Worm (Caenorhabditis elegans) whole organism, mixed stage, embryonic: ENCODE measurements around the gene F53A9.6.

Experiments
- M03D4.4 ChIP-seq: sonication (generic microtip); optimal IDR thresholded peaks from 2 replicates; lab custom pipeline; 2017; ENCODE audit warnings: mild to moderate bottlenecking, missing genetic modification characterization, missing compliant biosample characterization
- bed-3 ChIP-seq: fragments of 200-800 bp; sonication (Bioruptor generic); optimal IDR thresholded peaks from 3 replicates; lab custom pipeline; 2018; ENCODE audit warnings: mild to moderate bottlenecking, missing genetic modification characterization, moderate library complexity, missing compliant biosample characterization
- blmp-1 ChIP-seq: fragments of 150-350 bp; optimal IDR thresholded peaks from 2 replicates; lab custom pipeline; 2014; ENCODE audit warnings: missing biosample characterization, missing genetic modification characterization
- ceh-39 ChIP-seq: fragments of 150-350 bp; optimal IDR thresholded peaks from 2 replicates; lab custom pipeline; 2014; ENCODE audit warnings: missing biosample characterization, missing genetic modification characterization
- ceh-43 ChIP-seq: fragments of 200-800 bp; sonication (Bioruptor generic); optimal IDR thresholded peaks from 2 replicates; lab custom pipeline; 2018; ENCODE audit warnings: mild to moderate bottlenecking, missing genetic modification characterization, moderate library complexity, missing compliant biosample characterization
- ceh-83 ChIP-seq: fragments of 200-800 bp; sonication (Bioruptor generic); optimal IDR thresholded peaks from 2 replicates; lab custom pipeline; 2018; ENCODE audit warnings: mild to moderate bottlenecking, missing genetic modification characterization, missing compliant biosample characterization
- ces-1 ChIP-seq: fragments of 150-350 bp; optimal IDR thresholded peaks from 2 replicates; lab custom pipeline; 2014; ENCODE audit warnings: missing biosample characterization, missing genetic modification reagents, missing genetic modification characterization
- cnd-1 ChIP-seq: fragments of 200-800 bp; sonication (Bioruptor generic); optimal IDR thresholded peaks from 2 replicates; lab custom pipeline; 2018; ENCODE audit warnings: mild to moderate bottlenecking, missing genetic modification characterization, missing compliant biosample characterization
- drap-1 ChIP-seq: fragments of 200-800 bp; sonication (Bioruptor generic); optimal IDR thresholded peaks from 3 replicates; lab custom pipeline; 2018; ENCODE audit warnings: mild to moderate bottlenecking, missing genetic modification characterization, missing compliant biosample characterization
- elt-1 ChIP-seq: sonication (generic microtip); optimal IDR thresholded peaks from 2 replicates; lab custom pipeline; 2017; ENCODE audit warnings: missing genetic modification characterization, mild to moderate bottlenecking, missing compliant biosample characterization, antibody characterized with exemption, moderate library complexity, borderline replicate concordance; ENCODE audit not compliant: insufficient read depth
- elt-3 ChIP-seq: fragments of 150-350 bp; optimal IDR thresholded peaks from 2 replicates; lab custom pipeline; 2014; ENCODE audit warnings: missing biosample characterization, missing genetic modification characterization
- flh-1 ChIP-seq: fragments of 200-800 bp; sonication (Bioruptor generic); optimal IDR thresholded peaks from 2 replicates; lab custom pipeline; 2018; ENCODE audit warnings: mild to moderate bottlenecking, missing genetic modification characterization, moderate library complexity, missing compliant biosample characterization
- ham-2 ChIP-seq: fragments of 200-800 bp; sonication (Bioruptor generic); optimal IDR thresholded peaks from 2 replicates; lab custom pipeline; 2018; ENCODE audit warnings: mild to moderate bottlenecking, missing genetic modification characterization, missing compliant biosample characterization
- hlh-1 ChIP-seq: fragments of 150-350 bp; optimal IDR thresholded peaks from 2 replicates; lab custom pipeline; 2014; ENCODE audit warnings: missing biosample characterization, missing genetic modification reagents, missing genetic modification characterization
- lin-13 ChIP-seq: fragments of 150-350 bp; optimal IDR thresholded peaks from 2 replicates; lab custom pipeline; 2014; ENCODE audit warnings: missing biosample characterization, missing genetic modification characterization
- lsy-2 ChIP-seq: fragments of 150-350 bp; optimal IDR thresholded peaks from 2 replicates; lab custom pipeline; 2014; ENCODE audit warnings: missing biosample characterization, missing genetic modification characterization
- mab-5 ChIP-seq: fragments of 150-350 bp; optimal IDR thresholded peaks from 2 replicates; lab custom pipeline; 2014; ENCODE audit warnings: missing biosample characterization, missing genetic modification characterization
- mep-1 ChIP-seq: fragments of 150-350 bp; optimal IDR thresholded peaks from 2 replicates; lab custom pipeline; 2017; ENCODE audit warnings: missing biosample characterization, missing genetic modification reagents, missing genetic modification characterization, inconsistent platforms
- mls-2 ChIP-seq: sonication (generic microtip); optimal IDR thresholded peaks from 2 replicates; lab custom pipeline; 2016; ENCODE audit warnings: mild to moderate bottlenecking, missing genetic modification characterization, moderate library complexity, missing compliant biosample characterization
- nhr-12 ChIP-seq: fragments of 150-350 bp; optimal IDR thresholded peaks from 2 replicates; lab custom pipeline; 2014; ENCODE audit warnings: missing biosample characterization, missing genetic modification characterization
- nhr-2 ChIP-seq: fragments of 150-350 bp; optimal IDR thresholded peaks from 2 replicates; lab custom pipeline; 2014; ENCODE audit warnings: missing biosample characterization, missing genetic modification characterization
- nhr-237 ChIP-seq: fragments of 150-350 bp; optimal IDR thresholded peaks from 2 replicates; lab custom pipeline; 2014; ENCODE audit warnings: missing biosample characterization, missing genetic modification characterization
- nhr-28 ChIP-seq: fragments of 150-350 bp; optimal IDR thresholded peaks from 2 replicates; lab custom pipeline; 2014; ENCODE audit warnings: missing biosample characterization, missing genetic modification characterization
- nhr-76 ChIP-seq: sonication (generic microtip); optimal IDR thresholded peaks from 2 replicates; lab custom pipeline; 2017; ENCODE audit warnings: missing biosample characterization, missing genetic modification characterization
- pha-4 ChIP-seq: fragments of 150-350 bp; optimal IDR thresholded peaks from 2 replicates; lab custom pipeline; 2018; ENCODE audit warnings: missing biosample characterization, missing genetic modification reagents, missing genetic modification characterization
- sem-2 ChIP-seq: fragments of 200-800 bp; sonication (Bioruptor generic); optimal IDR thresholded peaks from 2 replicates; lab custom pipeline; 2018; ENCODE audit warnings: mild to moderate bottlenecking, missing genetic modification characterization, missing compliant biosample characterization
- snpc-4 ChIP-seq: fragments of 150-350 bp; optimal IDR thresholded peaks from 2 replicates; lab custom pipeline; 2014; ENCODE audit warnings: missing biosample characterization, missing genetic modification characterization
- sptf-1 ChIP-seq: sonication (generic microtip); optimal IDR thresholded peaks from 2 replicates; lab custom pipeline; 2017; ENCODE audit warnings: mild to moderate bottlenecking, missing genetic modification characterization, moderate library complexity, missing compliant biosample characterization
- tbx-8 ChIP-seq: fragments of 200-800 bp; sonication (Bioruptor generic); optimal IDR thresholded peaks from 2 replicates; lab custom pipeline; 2018; ENCODE audit warnings: mild to moderate bottlenecking, missing genetic modification characterization, moderate library complexity, missing compliant biosample characterization
- unc-120 ChIP-seq: sonication (generic microtip); optimal IDR thresholded peaks from 2 replicates; lab custom pipeline; 2017; ENCODE audit warnings: missing genetic modification characterization, missing compliant biosample characterization; ENCODE audit not compliant: poor library complexity, severe bottlenecking
- unc-39 ChIP-seq: fragments of 150-350 bp; optimal IDR thresholded peaks from 2 replicates; lab custom pipeline; 2014; ENCODE audit warnings: missing biosample characterization, missing genetic modification characterization
- zip-8 ChIP-seq: fragments of 150-350 bp; optimal IDR thresholded peaks from 2 replicates; lab custom pipeline; 2014; ENCODE audit warnings: missing biosample characterization, missing genetic modification characterization
- ztf-11 ChIP-seq: fragments of 150-350 bp; optimal IDR thresholded peaks from 2 replicates; lab custom pipeline; 2014; ENCODE audit warnings: missing biosample characterization, missing genetic modification characterization

F53A9.6 gene

DNA sequence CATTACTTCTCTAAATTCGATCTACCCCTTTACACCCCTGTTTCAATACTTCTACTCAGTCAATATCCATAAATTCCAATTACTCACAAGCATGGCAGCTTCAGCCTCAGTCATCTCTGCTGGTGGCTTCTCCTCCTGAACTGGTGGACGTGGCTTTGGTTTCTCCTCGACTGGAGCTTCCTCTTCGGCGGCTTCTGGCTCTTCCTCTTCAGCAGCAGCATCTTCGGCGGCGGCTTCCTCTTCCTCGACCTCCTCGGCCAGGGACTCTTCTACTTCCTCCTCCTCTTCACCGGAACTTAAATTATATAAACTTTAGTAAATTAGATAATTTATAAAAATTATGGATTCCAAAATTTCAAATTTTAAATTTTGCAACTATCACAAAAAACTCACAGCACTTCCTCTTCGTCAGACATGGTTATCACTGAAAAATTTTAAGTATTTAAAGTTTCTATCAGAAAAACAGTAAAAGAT lies 9.6 kb upstream of the F53A9.6 start, which contains the start of gene tnt-2:
TSS of gene tnt-2 (minus strand) at position 424 of the 474 bp plus-strand sequence.
- TF ChIP-seq tbx-8 = no peak
- no peak for TF ChIP-seq sem-2 (GFP tag; lab: Kevin White, UChicago)
- no peak for TF ChIP-seq mep-1 (tag; lab: Kevin White, UChicago)
- no peak for TF ChIP-seq nhr-12
- no peak for TF ChIP-seq lin-13 (tag; lab: Kevin White, UChicago)
- no peak for TF ChIP-seq lsy-2 (tag; lab: Kevin White, UChicago)
- no peak for TF ChIP-seq zip-8
- no peak for TF ChIP-seq hlh-1
- TF ChIP-seq cnd-1 = no peak
- TF ChIP-seq nhr-237 (tag; lab: Kevin White, UChicago) = no peak
- TF ChIP-seq ces-1 (GFP tag; lab: Kevin White, UChicago) = no peak
- TF ChIP-seq nhr-2 (tag; lab: Kevin White, UChicago) = no peak
- no peak for TF ChIP-seq snpc-4 (tag; lab: Kevin White, UChicago)

DNA sequence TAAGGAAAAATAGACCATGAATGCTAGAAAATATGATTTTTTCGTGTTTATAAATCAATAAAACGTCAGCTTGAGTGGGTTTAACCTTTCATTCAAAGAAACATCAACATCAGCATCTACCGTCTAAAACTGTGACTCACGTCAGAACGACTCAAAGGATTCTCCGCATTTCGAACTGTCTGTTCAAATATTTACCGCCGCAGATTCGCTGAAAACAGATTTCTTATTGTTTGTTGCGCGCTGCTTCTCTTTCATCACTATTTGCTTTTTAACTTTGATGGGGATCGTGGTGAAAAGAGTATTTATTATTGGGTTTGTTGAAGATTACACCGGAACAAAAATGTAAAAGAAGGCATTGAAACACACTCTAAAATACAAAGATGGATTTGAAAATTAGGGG lies 7.7 kb upstream of the F53A9.6 start:
- TF ChIP-seq pha-4 (tag; lab: Kevin White, UChicago) = no peak
- TF ChIP-seq M03D4.4 (tag; lab: Kevin White, UChicago) = no peak
- no peak for TF ChIP-seq mep-1 (tag; lab: Kevin White, UChicago)
- TF ChIP-seq ham-2 (GFP tag; lab: Kevin White, UChicago) = no peak
- no peak for TF ChIP-seq unc-39
- no peak for TF ChIP-seq snpc-4 (tag; lab: Kevin White, UChicago)
- TF ChIP-seq nhr-12 = no peak
- no peak for TF ChIP-seq lin-13 (tag; lab: Kevin White, UChicago)
- TF ChIP-seq hlh-1 = no peak
- TF ChIP-seq nhr-76 (tag; lab: Kevin White, UChicago) = no peak

- TF ChIP-seq unc-120 (no peak), ceh-43 (GFP tag; lab: Kevin White, UChicago) (no peak), ceh-39 (tag; lab: Kevin White, UChicago) (no peak), ham-2 (GFP tag; lab: Kevin White, UChicago) (no peak), blmp-1 (tag; lab: Kevin White, UChicago) (no peak)
These were observed 7.1 kb upstream of the F53A9.6 start, which contains the start of gene F53A9.9 for ce11 chrX:8720658-8721057. Gene F53A9.9, minus strand, starts transcription at chrX:8720758.

ce11 chrX:8719888-8720287 lies 6.3 kb upstream of the F53A9.6 start:
- TF ChIP-seq unc-120 = no peak
- no peak for TF ChIP-seq nhr-28 (tag; lab: Kevin White, UChicago)
- no peak for TF ChIP-seq elt-1 (tag; lab: Kevin White, UChicago)
- no peak for TF ChIP-seq lsy-2 (tag; lab: Kevin White, UChicago)
- no peak for TF ChIP-seq hlh-1
- TF ChIP-seq flh-1 (GFP tag; lab: Kevin White, UChicago) = no peak
- no peak for TF ChIP-seq ham-2 (GFP tag; lab: Kevin White, UChicago)
- TF ChIP-seq zip-8 = no peak
- TF ChIP-seq nhr-2 (tag; lab: Kevin White, UChicago) = no peak
- TF ChIP-seq mls-2 (tag; lab: Kevin White, UChicago) = no peak
- TF ChIP-seq ceh-43 (GFP tag; lab: Kevin White, UChicago) = no peak
- TF ChIP-seq tbx-8 = no peak
- no peak for TF ChIP-seq pha-4 (tag; lab: Kevin White, UChicago)
- no peak for TF ChIP-seq ceh-83 (GFP tag; lab: Kevin White, UChicago)
- no peak for TF ChIP-seq nhr-12
- TF ChIP-seq ces-1 (GFP tag; lab: Kevin White, UChicago) = no peak
- no peak for TF ChIP-seq ztf-11 (tag; lab: Kevin White, UChicago)
- no peak for TF ChIP-seq sptf-1 (tag; lab: Kevin White, UChicago)

DNA sequence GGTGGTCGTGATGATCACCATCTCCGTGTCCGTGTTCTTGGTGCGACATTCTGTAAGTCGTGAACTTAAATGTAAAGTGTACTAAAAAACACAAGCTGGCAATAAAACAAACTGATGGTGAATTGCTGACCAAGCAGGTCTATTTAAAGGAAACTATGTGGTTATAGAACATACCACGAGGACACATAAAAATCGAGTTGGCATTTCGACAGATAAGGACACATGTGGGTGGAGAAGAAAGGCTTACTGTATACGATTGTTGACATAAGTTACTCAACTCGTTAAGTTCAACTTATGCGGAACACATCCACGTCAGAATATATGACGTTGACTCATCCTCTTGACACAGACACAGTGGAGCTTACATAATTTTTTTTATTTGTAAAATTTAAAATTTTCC lies 5.3 kb upstream of the F53A9.6 start, which contains the start of gene F53A9.8:
TSS of gene F53A9.8 (minus strand) at position 49 of the 400 bp plus-strand sequence.
- no peak for TF ChIP-seq ztf-11 (tag; lab: Kevin White, UChicago)
- TF ChIP-seq nhr-76 (tag; lab: Kevin White, UChicago) = no peak
- TF ChIP-seq cnd-1 = no peak
- no peak for TF ChIP-seq tbx-8
- TF ChIP-seq mep-1 (tag; lab: Kevin White, UChicago) = no peak
- TF ChIP-seq pha-4 (tag; lab: Kevin White, UChicago) = no peak
- TF ChIP-seq mab-5 (tag; lab: Kevin White, UChicago) = no peak
- TF ChIP-seq drap-1 (GFP tag; lab: Kevin White, UChicago) = no peak
- no peak for TF ChIP-seq zip-8
- TF ChIP-seq ceh-39 (tag; lab: Kevin White, UChicago) = no peak
- TF ChIP-seq elt-3 (tag; lab: Kevin White, UChicago) = no peak
- no peak for TF ChIP-seq nhr-237 (tag; lab: Kevin White, UChicago)
- TF ChIP-seq bed-3 (GFP tag; lab: Kevin White, UChicago) = no peak
- TF ChIP-seq ces-1 (GFP tag; lab: Kevin White, UChicago) = no peak
- TF ChIP-seq flh-1 (GFP tag; lab: Kevin White, UChicago) = no peak
- TF ChIP-seq sptf-1 (tag; lab: Kevin White, UChicago) = no peak
- no peak for TF ChIP-seq ham-2 (GFP tag; lab: Kevin White, UChicago)
